Worm (Caenorhabditis elegans): ENCODE measurements around the gene nid-1.
"Not testable (repeated sequence)": the region's sequence is repeated elsewhere in the genome, so short reads cannot be mapped to it uniquely, and the experiment has no call there.

- TF ChIP-seq jun-1, elt-1, tbx-2, egl-27, mdl-1, snpc-4, lsy-12 (tag; optimal IDR thresholded peaks at IDR 0.05): not testable (repeated sequence)
Observed at ce11 chrV:12865615-12866014, 44.3 kb upstream of the nid-1 start, which contains the start of gene T07F10.5.
